Worm (Caenorhabditis elegans) whole organism, early embryonic: ENCODE data around the gene E02H4.6.

Experiments used
- B0310.2 ChIP-seq: sonication (generic microtip); optimal IDR thresholded peaks from 2 replicates; lab custom pipeline; 2016; ENCODE audit warnings: mild to moderate bottlenecking, missing genetic modification characterization, missing compliant biosample characterization
- F13C5.2 ChIP-seq: sonication (generic microtip); optimal IDR thresholded peaks from 2 replicates; lab custom pipeline; 2017; ENCODE audit warnings: mild to moderate bottlenecking, missing genetic modification characterization, inconsistent platforms, missing compliant biosample characterization
- aly-1 ChIP-seq: sonication (generic microtip); optimal IDR thresholded peaks from 2 replicates; lab custom pipeline; 2016; ENCODE audit warnings: missing genetic modification characterization, missing compliant biosample characterization
- ama-1 ChIP-seq: fragments of 150-350 bp; optimal IDR thresholded peaks from 2 replicates; lab custom pipeline; 2014
- ceh-13 ChIP-seq: fragments of 200-800 bp; sonication (Bioruptor generic); optimal IDR thresholded peaks from 2 replicates; lab custom pipeline; 2018; ENCODE audit warnings: mild to moderate bottlenecking, missing genetic modification characterization, missing compliant biosample characterization
- ceh-36 ChIP-seq: sonication (generic microtip); optimal IDR thresholded peaks from 2 replicates; lab custom pipeline; 2016; ENCODE audit warnings: missing genetic modification characterization, inconsistent platforms, missing compliant biosample characterization
- ets-7 ChIP-seq: sonication (generic microtip); optimal IDR thresholded peaks from 2 replicates; lab custom pipeline; 2016; ENCODE audit warnings: missing genotype, missing genetic modification characterization, missing compliant biosample characterization
- flt-1 ChIP-seq: fragments of 200-800 bp; sonication (Bioruptor generic); IDR thresholded peaks from 2 replicates; pipeline ENCODE4 v1.3.6; 2022; ENCODE audit warnings: missing genetic modification characterization, missing compliant biosample characterization
- hmbx-1 ChIP-seq: sonication (generic microtip); optimal IDR thresholded peaks from 2 replicates; lab custom pipeline; 2016; ENCODE audit warnings: mild to moderate bottlenecking, missing genetic modification characterization, missing compliant biosample characterization
- hmg-4 ChIP-seq: fragments of 200-800 bp; sonication (Bioruptor generic); optimal IDR thresholded peaks from 2 replicates; lab custom pipeline; 2018; ENCODE audit warnings: mild to moderate bottlenecking, missing genetic modification characterization, missing compliant biosample characterization
- hnd-1 ChIP-seq: sonication (generic microtip); optimal IDR thresholded peaks from 2 replicates; lab custom pipeline; 2016; ENCODE audit warnings: missing genetic modification characterization, missing compliant biosample characterization
- pes-1 ChIP-seq: fragments of 200-800 bp; sonication (Bioruptor generic); IDR thresholded peaks from 2 replicates; pipeline ENCODE4 v1.3.6; 2022; ENCODE audit warnings: missing genetic modification reagents, missing genetic modification characterization, missing compliant biosample characterization
- scrt-1 ChIP-seq: fragments of 200-800 bp; sonication (Bioruptor generic); IDR thresholded peaks from 2 replicates; pipeline ENCODE4 v1.3.6; 2022; ENCODE audit warnings: missing genetic modification characterization, missing compliant biosample characterization
- sea-1 ChIP-seq: fragments of 200-800 bp; sonication (Bioruptor generic); conservative IDR thresholded peaks from 2 replicates; pipeline ENCODE4 v1.3.6; 2022; ENCODE audit warnings: missing genetic modification characterization, missing compliant biosample characterization
- tbx-11 ChIP-seq: fragments of 200-800 bp; sonication (Bioruptor generic); IDR thresholded peaks from 2 replicates; pipeline ENCODE4 v1.3.6; 2022; ENCODE audit warnings: missing genetic modification characterization, missing compliant biosample characterization
- tbx-37 ChIP-seq: fragments of 200-800 bp; sonication (Bioruptor generic); conservative IDR thresholded peaks from 2 replicates; pipeline ENCODE4 v1.3.6; 2022; ENCODE audit warnings: missing genetic modification reagents, missing genetic modification characterization, missing compliant biosample characterization
- tra-4 ChIP-seq: sonication (generic microtip); optimal IDR thresholded peaks from 2 replicates; lab custom pipeline; 2017; ENCODE audit warnings: missing genetic modification characterization, missing compliant biosample characterization

Gene E02H4.6

DNA sequence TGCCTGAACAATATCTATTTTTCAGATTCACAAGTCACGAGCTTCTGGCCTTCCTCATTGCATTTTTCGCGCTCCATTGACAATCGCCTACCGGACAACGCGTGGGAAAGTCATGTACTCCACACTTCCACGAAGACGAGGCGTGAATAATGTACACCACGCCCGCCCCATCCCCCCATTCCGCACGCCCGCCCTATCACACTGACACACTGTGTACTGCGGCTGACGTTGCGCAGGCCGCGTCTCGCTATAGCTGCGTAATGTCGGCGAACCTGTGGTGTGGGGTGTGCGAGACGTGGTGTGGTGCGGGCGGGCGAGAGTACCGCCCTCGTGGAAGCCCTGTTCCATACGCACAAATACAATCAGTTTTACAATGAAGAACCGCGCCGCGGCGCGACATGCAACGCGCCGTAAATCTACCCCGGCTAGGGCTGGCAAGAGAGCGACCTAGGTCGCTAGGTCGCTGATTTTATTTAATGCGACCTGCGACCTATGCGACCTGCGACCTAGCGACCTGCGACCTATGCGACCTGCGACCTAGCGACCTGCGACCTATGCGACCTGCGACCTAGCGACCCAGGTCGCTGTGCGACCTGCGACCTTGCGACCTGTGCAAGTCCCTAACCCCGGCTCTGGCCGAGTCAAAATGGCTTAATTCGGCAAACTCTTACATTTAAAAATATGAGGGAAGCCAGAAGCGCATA lies 15.7 kb downstream of the E02H4.6 start:
- TF ChIP-seq hnd-1 (tag; lab: Kevin White, UChicago) (no peak), tra-4 (no peak), ceh-36 (tag; lab: Kevin White, UChicago) (no peak), F13C5.2 (tag; lab: Kevin White, UChicago) (no peak), pes-1 (GFP tag; lab: Robert Waterston, UW) (no peak), scrt-1 (GFP tag; lab: Robert Waterston, UW) (no peak), ama-1 (no peak)

DNA sequence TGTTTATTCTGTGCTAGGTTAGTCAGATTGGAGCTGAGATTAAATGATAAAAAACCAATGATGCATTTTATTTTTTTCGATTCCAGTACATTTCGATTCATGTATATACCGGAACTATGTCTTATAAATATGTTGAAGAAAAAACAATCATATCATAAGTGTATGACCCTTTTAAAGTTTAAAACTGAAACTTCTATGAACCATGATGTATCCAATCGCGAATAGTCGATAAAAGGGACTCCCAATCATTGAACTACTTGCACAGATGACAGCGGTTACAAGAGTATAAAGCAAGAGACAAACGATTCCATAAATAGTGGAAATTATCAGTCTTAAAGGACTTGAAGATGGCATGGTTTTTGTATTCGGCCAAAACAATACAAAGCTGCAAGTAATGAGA lies 17.0 kb downstream of the E02H4.6 start, which contains the start of gene srg-37:
Gene srg-37 (minus strand): TSS at position 101 of the 400 bp plus-strand sequence.
- TF ChIP-seq sea-1 (GFP tag; lab: Robert Waterston, UW) (no peak), ceh-36 (tag; lab: Kevin White, UChicago) (no peak), ets-7 (tag; lab: Kevin White, UChicago) (no peak), tbx-11 (GFP tag; lab: Robert Waterston, UW) (no peak), aly-1 (tag; lab: Kevin White, UChicago) (no peak), hnd-1 (tag; lab: Kevin White, UChicago) (no peak), ama-1 (no peak), tra-4 (no peak), ceh-13 (GFP tag; lab: Kevin White, UChicago) (no peak), tbx-37 (GFP tag; lab: Robert Waterston, UW) (no peak), F13C5.2 (tag; lab: Kevin White, UChicago) (no peak), flt-1 (no peak), pes-1 (GFP tag; lab: Robert Waterston, UW) (no peak), B0310.2 (tag; lab: Kevin White, UChicago) (no peak), hmbx-1 (tag; lab: Kevin White, UChicago) (no peak), hmg-4 (GFP tag; lab: Kevin White, UChicago) (no peak), scrt-1 (GFP tag; lab: Robert Waterston, UW) (no peak)

DNA sequence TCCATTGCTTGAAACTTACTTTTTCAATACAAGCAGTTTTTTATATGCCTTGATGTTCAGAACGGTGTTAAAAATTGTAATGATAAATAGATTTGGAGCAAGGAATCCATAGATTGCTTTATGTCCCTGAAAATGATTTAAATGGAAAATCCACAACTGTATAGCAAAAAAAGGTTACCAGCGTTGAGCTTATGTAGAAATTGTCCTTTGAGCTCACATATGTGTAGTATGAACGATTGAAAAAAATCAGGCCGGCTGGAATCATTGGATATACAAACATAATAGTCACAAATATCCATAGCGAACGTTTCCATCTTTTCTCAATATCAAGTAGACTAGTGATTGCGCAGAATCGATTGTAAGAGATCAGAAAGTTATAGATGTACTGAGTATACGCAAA lies 17.6 kb downstream of the E02H4.6 start, which contains the start of gene srg-36:
Gene srg-36 (minus strand): TSS at position 101 of the 400 bp plus-strand sequence.
- TF ChIP-seq flt-1, result no peak
- TF ChIP-seq hnd-1 (tag; lab: Kevin White, UChicago), result no peak
- no peak for TF ChIP-seq ets-7 (tag; lab: Kevin White, UChicago)

DNA sequence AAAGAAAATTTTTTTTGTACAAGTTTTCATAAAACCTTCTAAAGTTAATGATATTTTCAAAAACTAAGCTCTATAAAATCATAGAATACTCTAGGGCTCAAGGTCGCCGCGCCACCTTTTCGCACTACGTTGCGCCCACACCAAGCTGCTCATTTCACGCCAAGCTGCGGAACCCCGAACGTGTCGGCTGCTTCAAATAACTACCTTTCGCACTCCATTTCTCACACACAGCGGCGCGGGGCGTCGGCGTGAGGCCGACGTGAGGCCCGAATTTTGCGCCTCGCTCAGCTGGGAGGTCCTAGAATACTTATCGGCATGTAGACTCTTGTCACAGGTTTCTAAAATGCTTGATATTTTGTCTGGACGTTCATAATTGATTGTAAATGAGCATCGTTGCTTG lies 20.0 kb downstream of the E02H4.6 start:
- TF ChIP-seq hmbx-1 (tag; lab: Kevin White, UChicago) (no peak), aly-1 (tag; lab: Kevin White, UChicago) (no peak), hmg-4 (GFP tag; lab: Kevin White, UChicago) (no peak), ceh-13 (GFP tag; lab: Kevin White, UChicago) (no peak), ets-7 (tag; lab: Kevin White, UChicago) (no peak), ama-1 (no peak), pes-1 (GFP tag; lab: Robert Waterston, UW) (no peak)

DNA sequence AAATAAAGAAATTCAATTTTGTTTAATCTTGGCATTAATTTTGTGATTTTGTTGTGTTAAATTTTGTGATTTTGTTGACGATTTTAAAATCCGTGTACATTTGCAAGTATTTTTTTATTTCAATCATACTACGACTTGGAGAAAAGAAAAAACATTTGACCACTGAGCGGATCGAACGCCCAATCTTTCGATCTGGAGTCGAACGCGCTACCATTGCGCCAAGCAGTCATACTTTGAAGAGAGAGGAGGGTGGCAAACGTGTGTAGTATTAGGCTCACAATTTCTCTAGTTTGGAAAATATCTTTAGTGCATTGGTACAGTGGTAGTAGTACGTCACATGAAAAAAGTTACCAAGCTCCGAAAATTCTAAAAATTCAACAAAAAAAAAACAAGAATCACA lies 23.2 kb downstream of the E02H4.6 start:
- peak; percentile 72; the same call in 1 of the 2 replicates for TF ChIP-seq sea-1 (GFP tag; lab: Robert Waterston, UW)
- TF ChIP-seq scrt-1 (GFP tag; lab: Robert Waterston, UW), result 0 out of 2 replicates have a peak, but pooled peaks have one; percentile 49
- no peak for TF ChIP-seq ets-7 (tag; lab: Kevin White, UChicago)
- peak; percentile 38; the same call in 1 of the 2 replicates for TF ChIP-seq tbx-11 (GFP tag; lab: Robert Waterston, UW)
- TF ChIP-seq flt-1, result peak; percentile 49; the same call in 1 of the 2 replicates
- TF ChIP-seq tra-4, result no peak
- TF ChIP-seq hnd-1 (tag; lab: Kevin White, UChicago), result peak; percentile 29
- TF ChIP-seq F13C5.2 (tag; lab: Kevin White, UChicago), result no peak
- TF ChIP-seq aly-1 (tag; lab: Kevin White, UChicago), result peak; percentile 61
- TF ChIP-seq pes-1 (GFP tag; lab: Robert Waterston, UW), result peak; percentile 79
- no peak for TF ChIP-seq hmbx-1 (tag; lab: Kevin White, UChicago)
- no peak for TF ChIP-seq hmg-4 (GFP tag; lab: Kevin White, UChicago)
- peak; percentile 59 for TF ChIP-seq ceh-36 (tag; lab: Kevin White, UChicago)

DNA sequence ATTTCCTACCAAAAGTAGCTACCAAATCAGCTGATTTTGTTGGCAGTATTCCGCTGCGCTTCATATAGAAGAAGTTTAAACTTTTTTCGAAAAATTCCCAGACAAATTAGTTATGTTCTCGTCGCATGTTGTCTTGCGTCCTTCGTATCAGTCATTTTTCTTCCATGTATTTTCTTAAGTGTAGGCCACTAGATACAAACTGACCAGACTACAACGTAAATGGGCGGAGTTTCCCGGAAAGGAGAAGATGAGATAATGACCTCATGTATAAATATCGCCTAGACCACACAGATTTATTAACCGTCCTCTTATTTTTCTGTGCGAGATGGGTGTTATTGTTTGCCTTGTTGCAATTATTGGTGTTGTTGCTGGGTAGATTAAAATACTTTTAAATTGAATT lies 26.7 kb downstream of the E02H4.6 start, which contains the start of gene cyp-13B2:
Gene cyp-13B2 (plus strand): TSS at position 301 of the 400 bp plus-strand sequence.
- TF ChIP-seq tbx-11 (GFP tag; lab: Robert Waterston, UW) (no peak), scrt-1 (GFP tag; lab: Robert Waterston, UW) (no peak), tra-4 (no peak), ceh-36 (tag; lab: Kevin White, UChicago) (no peak), flt-1 (no peak), ets-7 (tag; lab: Kevin White, UChicago) (no peak), aly-1 (tag; lab: Kevin White, UChicago) (no peak), hmg-4 (GFP tag; lab: Kevin White, UChicago) (no peak), ama-1 (no peak), ceh-13 (GFP tag; lab: Kevin White, UChicago) (no peak)

DNA sequence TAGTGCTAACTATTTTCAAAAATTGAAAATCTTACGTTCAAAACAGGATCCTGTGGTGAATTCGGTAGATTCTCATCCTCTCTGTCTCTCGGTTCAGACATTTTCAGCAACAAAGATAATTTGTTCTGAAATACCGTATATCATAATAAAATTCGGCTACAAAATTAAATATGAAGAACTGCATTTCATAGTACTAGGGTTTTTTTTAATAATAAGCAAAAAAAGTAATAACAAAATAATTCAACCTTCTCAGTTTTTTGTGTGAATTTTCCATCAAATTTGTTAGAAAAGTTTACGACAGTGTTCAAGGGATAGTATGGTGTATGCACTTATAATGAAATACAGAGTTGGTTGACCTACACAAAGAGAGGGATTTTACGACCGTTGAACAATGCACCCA lies 28.8 kb downstream of the E02H4.6 start, which contains the start of gene K06G5.3:
Gene K06G5.3 (minus strand): TSS at position 101 of the 400 bp plus-strand sequence.
- no peak for TF ChIP-seq scrt-1 (GFP tag; lab: Robert Waterston, UW)
- TF ChIP-seq ets-7 (tag; lab: Kevin White, UChicago), result no peak
- no peak for TF ChIP-seq tbx-37 (GFP tag; lab: Robert Waterston, UW)
- TF ChIP-seq sea-1 (GFP tag; lab: Robert Waterston, UW), result no peak
- TF ChIP-seq hmbx-1 (tag; lab: Kevin White, UChicago), result no peak
- no peak for TF ChIP-seq F13C5.2 (tag; lab: Kevin White, UChicago)
- no peak for TF ChIP-seq tbx-11 (GFP tag; lab: Robert Waterston, UW)
- no peak for TF ChIP-seq ceh-36 (tag; lab: Kevin White, UChicago)
- no peak for TF ChIP-seq pes-1 (GFP tag; lab: Robert Waterston, UW)
- TF ChIP-seq ama-1, result no peak
